Fruit fly (Drosophila melanogaster) whole organism, embryonic: Measurements from ENCODE around the gene mRpL17.
A peak's percentile ranks its signal among the peaks of the same experiment; 100 is the strongest.

Source experiments
- Aef1 ChIP-seq: fragments of 200-800 bp; sonication (Bioruptor generic); IDR thresholded peaks from 3 replicates; pipeline ENCODE4 v1.3.6; 2022; ENCODE audit warnings: missing biosample characterization, missing genetic modification characterization
- Atf3 ChIP-seq: fragments of 200-800 bp; sonication (Bioruptor generic); optimal IDR thresholded peaks from 3 replicates; lab custom pipeline; 2016; ENCODE audit warnings: missing biosample characterization, missing genetic modification characterization
- Bgb ChIP-seq: fragments of 200-800 bp; sonication (Bioruptor generic); IDR thresholded peaks from 2 replicates; pipeline ENCODE4 v1.3.6; 2022; ENCODE audit warnings: missing biosample characterization, missing genetic modification characterization; ENCODE audit not compliant: partially characterized antibody
- BtbVII ChIP-seq: fragments of 200-800 bp; sonication (Bioruptor generic); optimal IDR thresholded peaks from 3 replicates; lab custom pipeline; 2017; ENCODE audit warnings: missing biosample characterization, mild to moderate bottlenecking, missing genetic modification characterization
- CG11093 ChIP-seq: fragments of 200-800 bp; sonication (Bioruptor generic); IDR thresholded peaks from 3 replicates; pipeline ENCODE4 v1.3.6; 2022; ENCODE audit warnings: missing biosample characterization, missing genetic modification characterization
- CG11504 ChIP-seq: fragments of 200-800 bp; sonication (Bioruptor generic); optimal IDR thresholded peaks from 3 replicates; lab custom pipeline; 2019; ENCODE audit warnings: missing biosample characterization, mild to moderate bottlenecking, missing genetic modification characterization, moderate library complexity
- CG12155 ChIP-seq: fragments of 200-800 bp; sonication (Bioruptor generic); optimal IDR thresholded peaks from 3 replicates; lab custom pipeline; 2016; ENCODE audit warnings: missing biosample characterization, missing genetic modification characterization
- CG13624 ChIP-seq: fragments of 200-800 bp; sonication (Bioruptor generic); optimal IDR thresholded peaks from 2 replicates; lab custom pipeline; 2016; ENCODE audit warnings: missing biosample characterization, missing genetic modification characterization
- CG14710 ChIP-seq: fragments of 200-800 bp; sonication (Bioruptor generic); optimal IDR thresholded peaks from 3 replicates; lab custom pipeline; 2019; ENCODE audit warnings: missing biosample characterization, mild to moderate bottlenecking, missing genetic modification characterization, moderate library complexity
- CG17186 ChIP-seq: fragments of 200-800 bp; sonication (Bioruptor generic); optimal IDR thresholded peaks from 3 replicates; lab custom pipeline; 2017; ENCODE audit warnings: missing biosample characterization, missing genetic modification reagents, missing genetic modification characterization
- CG17328 ChIP-seq: fragments of 200-800 bp; sonication (Bioruptor generic); IDR thresholded peaks from 2 replicates; pipeline ENCODE4 v1.3.6; 2022; ENCODE audit warnings: missing biosample characterization, missing genetic modification characterization
- CG18599 ChIP-seq: fragments of 200-800 bp; sonication (Bioruptor generic); optimal IDR thresholded peaks from 3 replicates; lab custom pipeline; 2017; ENCODE audit warnings: missing biosample characterization, missing genetic modification characterization, mild to moderate bottlenecking, moderate library complexity, missing genetic modification reagents
- CG2129 ChIP-seq: fragments of 200-800 bp; sonication (Bioruptor generic); IDR thresholded peaks from 2 replicates; pipeline ENCODE4 v1.3.6; 2022; ENCODE audit warnings: missing biosample characterization, missing genetic modification characterization; ENCODE audit not compliant: partially characterized antibody
- CG30403 ChIP-seq: fragments of 200-800 bp; sonication (Bioruptor generic); optimal IDR thresholded peaks from 3 replicates; lab custom pipeline; 2016; ENCODE audit warnings: missing biosample characterization, missing genetic modification characterization
- CG3281 ChIP-seq: fragments of 200-800 bp; sonication (Bioruptor generic); optimal IDR thresholded peaks from 3 replicates; lab custom pipeline; 2017; ENCODE audit warnings: missing biosample characterization, mild to moderate bottlenecking, missing genetic modification characterization
- CG34422 ChIP-seq: fragments of 200-800 bp; sonication (Bioruptor generic); IDR thresholded peaks from 3 replicates; pipeline ENCODE4 v1.3.6; 2022; ENCODE audit warnings: missing biosample characterization, missing genetic modification characterization
- CG6254 ChIP-seq: fragments of 200-800 bp; sonication (Bioruptor generic); optimal IDR thresholded peaks from 3 replicates; lab custom pipeline; 2017; ENCODE audit warnings: mild to moderate bottlenecking, missing biosample characterization, missing genetic modification reagents, missing genetic modification characterization
- CG7963 ChIP-seq: fragments of 200-800 bp; sonication (Bioruptor generic); IDR thresholded peaks from 3 replicates; pipeline ENCODE4 v1.3.6; 2022; ENCODE audit warnings: missing biosample characterization, missing genetic modification characterization; ENCODE audit not compliant: partially characterized antibody
- Chrac-16 ChIP-seq: fragments of 200-800 bp; sonication (Bioruptor generic); optimal IDR thresholded peaks from 3 replicates; lab custom pipeline; 2016; ENCODE audit warnings: missing biosample characterization, missing genetic modification characterization
- CoRest ChIP-seq: fragments of 200-800 bp; sonication (Bioruptor generic); optimal IDR thresholded peaks from 3 replicates; lab custom pipeline; 2018; ENCODE audit warnings: missing biosample characterization, mild to moderate bottlenecking, missing genetic modification characterization, moderate library complexity
- Dll ChIP-seq: fragments of 200-800 bp; sonication (Bioruptor generic); IDR thresholded peaks from 4 replicates; pipeline ENCODE4 v1.3.6; 2022; ENCODE audit warnings: missing biosample characterization, missing genetic modification characterization; ENCODE audit not compliant: partially characterized antibody
- E2f2 ChIP-seq: fragments of 200-800 bp; sonication (Bioruptor generic); IDR thresholded peaks from 2 replicates; pipeline ENCODE4 v1.3.6; 2022; ENCODE audit warnings: missing biosample characterization, missing genetic modification characterization
- HmgD ChIP-seq: fragments of 200-800 bp; sonication (Bioruptor generic); optimal IDR thresholded peaks from 3 replicates; lab custom pipeline; 2016; ENCODE audit warnings: missing biosample characterization, missing genetic modification characterization
- Hmr ChIP-seq: fragments of 200-800 bp; sonication (Bioruptor generic); optimal IDR thresholded peaks from 3 replicates; lab custom pipeline; 2017; ENCODE audit warnings: mild to moderate bottlenecking, missing biosample characterization, missing genetic modification reagents, missing genetic modification characterization
- Med ChIP-seq: fragments of 200-800 bp; sonication (Bioruptor generic); peaks from one replicate; lab custom pipeline; 2016; ENCODE audit warnings: missing biosample characterization, missing genetic modification characterization, mild to moderate bottlenecking, inconsistent platforms, moderate library complexity
- Scr ChIP-seq: fragments of 200-800 bp; sonication (Bioruptor generic); IDR thresholded peaks from 2 replicates; pipeline ENCODE4 v1.3.6; 2022; ENCODE audit warnings: missing biosample characterization, missing genetic modification characterization; ENCODE audit not compliant: partially characterized antibody
- Sox100B ChIP-seq: fragments of 200-800 bp; sonication (Bioruptor generic); optimal IDR thresholded peaks from 3 replicates; lab custom pipeline; 2018; ENCODE audit warnings: missing biosample characterization, mild to moderate bottlenecking, missing genetic modification characterization
- Tbp ChIP-seq: fragments of >200 bp; optimal IDR thresholded peaks from 2 replicates; lab custom pipeline; 2018; ENCODE audit warnings: missing biosample characterization, missing genetic modification characterization
- Usf ChIP-seq: fragments of 200-800 bp; sonication (Bioruptor generic); optimal IDR thresholded peaks from 2 replicates; lab custom pipeline; 2017; ENCODE audit warnings: missing genotype, missing biosample characterization, missing genetic modification characterization
- amos ChIP-seq: fragments of 200-800 bp; sonication (Bioruptor generic); IDR thresholded peaks from 2 replicates; pipeline ENCODE4 v1.3.6; 2022; ENCODE audit warnings: missing biosample characterization, missing genetic modification characterization; ENCODE audit not compliant: partially characterized antibody
- chn ChIP-seq: fragments of 200-800 bp; sonication (Bioruptor generic); optimal IDR thresholded peaks from 2 replicates; lab custom pipeline; 2016; ENCODE audit warnings: missing biosample characterization, missing genetic modification characterization
- corto ChIP-seq: fragments of 200-800 bp; sonication (Bioruptor generic); optimal IDR thresholded peaks from 2 replicates; lab custom pipeline; 2016; ENCODE audit warnings: missing biosample characterization, mild to moderate bottlenecking, missing genetic modification characterization, moderate library complexity
- emc ChIP-seq: fragments of 200-800 bp; sonication (Bioruptor generic); optimal IDR thresholded peaks from 2 replicates; lab custom pipeline; 2016; ENCODE audit warnings: missing biosample characterization, missing genetic modification characterization
- gce ChIP-seq: fragments of 200-800 bp; sonication (Bioruptor generic); IDR thresholded peaks from 3 replicates; pipeline ENCODE4 v1.3.6; 2022; ENCODE audit warnings: missing biosample characterization, missing genetic modification characterization
- hbn ChIP-seq: fragments of 200-800 bp; sonication (Bioruptor generic); IDR thresholded peaks from 2 replicates; pipeline ENCODE4 v1.3.6; 2022; ENCODE audit warnings: missing biosample characterization, missing genetic modification characterization; ENCODE audit not compliant: partially characterized antibody
- her ChIP-seq: fragments of 200-800 bp; sonication (Bioruptor generic); optimal IDR thresholded peaks from 2 replicates; lab custom pipeline; 2016; ENCODE audit warnings: missing biosample characterization, missing genetic modification characterization
- lmd ChIP-seq: fragments of 200-800 bp; sonication (Bioruptor generic); IDR thresholded peaks from 2 replicates; pipeline ENCODE4 v1.3.6; 2022; ENCODE audit warnings: missing biosample characterization, missing genetic modification characterization
- nerfin-1 ChIP-seq: fragments of 200-800 bp; sonication (Bioruptor generic); optimal IDR thresholded peaks from 3 replicates; lab custom pipeline; 2019; ENCODE audit warnings: missing biosample characterization, mild to moderate bottlenecking, missing genetic modification characterization, moderate library complexity
- nerfin-2 ChIP-seq: fragments of 200-800 bp; sonication (Bioruptor generic); IDR thresholded peaks from 2 replicates; pipeline ENCODE4 v1.3.6; 2022; ENCODE audit warnings: missing biosample characterization, missing genetic modification characterization; ENCODE audit not compliant: partially characterized antibody
- nmo ChIP-seq: fragments of 200-800 bp; sonication (Bioruptor generic); optimal IDR thresholded peaks from 2 replicates; lab custom pipeline; 2018; ENCODE audit warnings: missing biosample characterization, mild to moderate bottlenecking, missing genetic modification characterization, moderate library complexity
- peb ChIP-seq: fragments of 200-800 bp; sonication (Bioruptor generic); IDR thresholded peaks from 2 replicates; pipeline ENCODE4 v1.3.6; 2022; ENCODE audit warnings: missing biosample characterization, missing genetic modification characterization
- ranshi ChIP-seq: fragments of 200-800 bp; sonication (Bioruptor generic); IDR thresholded peaks from 2 replicates; pipeline ENCODE4 v1.3.6; 2022; ENCODE audit warnings: missing biosample characterization, missing genetic modification characterization
- sob ChIP-seq: fragments of 200-800 bp; sonication (Bioruptor generic); IDR thresholded peaks from 2 replicates; pipeline ENCODE4 v1.3.6; 2022; ENCODE audit warnings: missing biosample characterization, missing genetic modification characterization
- ssp ChIP-seq: fragments of 200-800 bp; sonication (Bioruptor generic); IDR thresholded peaks from 2 replicates; pipeline ENCODE4 v1.3.6; 2022; ENCODE audit warnings: missing biosample characterization, missing genetic modification characterization
- stwl ChIP-seq: fragments of 200-800 bp; sonication (Bioruptor generic); optimal IDR thresholded peaks from 3 replicates; lab custom pipeline; 2018; ENCODE audit warnings: missing biosample characterization, mild to moderate bottlenecking, missing genetic modification characterization, moderate library complexity
- tgo ChIP-seq: fragments of 200-800 bp; sonication (Bioruptor generic); IDR thresholded peaks from 3 replicates; pipeline ENCODE4 v1.3.6; 2022; ENCODE audit warnings: missing biosample characterization, missing genetic modification characterization
- toy ChIP-seq: fragments of 200-800 bp; sonication (Bioruptor generic); IDR thresholded peaks from 2 replicates; pipeline ENCODE4 v1.3.6; 2022; ENCODE audit warnings: missing biosample characterization, missing genetic modification characterization
- tup ChIP-seq: fragments of 200-800 bp; sonication (Bioruptor generic); optimal IDR thresholded peaks from 2 replicates; lab custom pipeline; 2016; ENCODE audit warnings: missing biosample characterization, mild to moderate bottlenecking, missing genetic modification characterization, moderate library complexity
- yki ChIP-seq: fragments of >200 bp; optimal IDR thresholded peaks from 3 replicates; lab custom pipeline; 2018

mRpL17 gene

DNA sequence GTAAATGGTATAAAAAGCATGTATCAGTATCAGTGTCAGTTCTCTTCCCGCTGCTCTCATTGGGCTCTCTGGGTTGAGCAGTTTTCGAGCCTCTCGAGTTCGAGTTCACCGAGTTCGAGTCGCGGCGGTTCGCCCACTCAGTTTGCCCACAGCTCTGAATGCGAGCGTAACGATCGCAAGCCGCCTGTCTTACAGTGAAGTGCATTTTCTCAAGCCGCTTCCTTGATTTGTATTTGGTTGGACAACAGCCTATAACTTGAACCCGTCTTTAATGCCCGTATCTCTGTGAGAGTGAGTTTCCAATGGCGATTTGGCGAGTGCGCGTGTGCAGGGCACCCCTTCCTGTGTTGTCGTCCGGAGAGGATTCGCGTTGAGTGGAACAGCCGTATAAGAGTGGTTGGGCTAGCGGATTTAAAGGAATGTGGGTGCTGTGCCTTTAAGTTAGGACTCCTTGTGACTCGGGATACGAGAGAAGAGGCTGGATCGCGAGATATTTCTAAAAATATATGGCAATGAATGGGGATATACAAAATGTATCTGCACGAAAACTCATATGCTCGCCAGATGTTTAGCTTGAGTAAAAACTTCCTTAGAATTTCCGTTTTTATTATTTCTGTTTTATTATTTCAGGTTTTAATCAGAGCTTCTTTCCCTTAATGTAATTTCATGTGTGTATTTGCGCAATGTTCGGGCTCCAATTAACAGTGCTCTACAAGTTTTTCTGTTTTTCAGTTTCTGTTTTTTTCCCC is 7.1 kb downstream of the mRpL17 start (continued):
- no peak for TF ChIP-seq Chrac-16
- TF ChIP-seq ssp (GFP tag; lab: Robert Waterston, UW): no peak
- peak; percentile 57 for TF ChIP-seq Scr (GFP tag; lab: Robert Waterston, UW)
- no peak for TF ChIP-seq nmo
- TF ChIP-seq tgo (GFP tag; lab: Robert Waterston, UW): no peak
- peak; percentile 53; the same call in 1 of the 2 replicates for TF ChIP-seq amos (GFP tag; lab: Robert Waterston, UW)
- TF ChIP-seq nerfin-1 (tag; lab: Kevin White, UChicago): peak; percentile 78
- TF ChIP-seq ranshi (GFP tag; lab: Robert Waterston, UW): no peak
- 0 out of 2 replicates have a peak, but pooled peaks have one; percentile 15 for TF ChIP-seq E2f2
- no peak for TF ChIP-seq yki (lab: Kevin White, UChicago)
- peak; percentile 72 for TF ChIP-seq Med (GFP tag; lab: Kevin White, UChicago)
- no peak for TF ChIP-seq Hmr (GFP tag; lab: Kevin White, UChicago)
- TF ChIP-seq CG14710 (tag; lab: Kevin White, UChicago): no peak
- 0 out of 2 replicates have a peak, but pooled peaks have one; percentile 17 for TF ChIP-seq hbn (GFP tag; lab: Robert Waterston, UW)
- TF ChIP-seq corto (GFP tag; lab: Kevin White, UChicago): no peak
- peak; percentile 34; the same call in 1 of the 3 replicates for TF ChIP-seq CG34422 (GFP tag; lab: Robert Waterston, UW)
- no peak for TF ChIP-seq HmgD (GFP tag; lab: Kevin White, UChicago)
- TF ChIP-seq CG11093 (GFP tag; lab: Robert Waterston, UW): no peak
- TF ChIP-seq chn: no peak
- TF ChIP-seq BtbVII (GFP tag; lab: Kevin White, UChicago): no peak
- TF ChIP-seq CG11504: peak; percentile 3
- no peak for TF ChIP-seq tup
- no peak for TF ChIP-seq Aef1 (GFP tag; lab: Robert Waterston, UW)
- TF ChIP-seq CG18599 (GFP tag; lab: Kevin White, UChicago): no peak
- TF ChIP-seq CG6254 (GFP tag; lab: Kevin White, UChicago): no peak
- TF ChIP-seq CG30403 (GFP tag; lab: Kevin White, UChicago): peak; percentile 2
- no peak for TF ChIP-seq gce
- TF ChIP-seq her (GFP tag; lab: Kevin White, UChicago): peak; percentile 16
- peak; percentile 29; the same call in 1 of the 2 replicates for TF ChIP-seq nerfin-2
- TF ChIP-seq sob (GFP tag; lab: Robert Waterston, UW): peak; percentile 31; the same call in 1 of the 2 replicates
- TF ChIP-seq CG13624: no peak
- TF ChIP-seq CG2129: no peak
- TF ChIP-seq toy (GFP tag; lab: Robert Waterston, UW): no peak
- peak; percentile 76 for TF ChIP-seq Bgb (GFP tag; lab: Robert Waterston, UW)
- TF ChIP-seq peb: no peak
- TF ChIP-seq Dll (GFP tag; lab: Robert Waterston, UW): no peak
- no peak for TF ChIP-seq Atf3 (GFP tag; lab: Kevin White, UChicago)
- TF ChIP-seq stwl (tag; lab: Kevin White, UChicago): no peak
- no peak for TF ChIP-seq CG17186
- no peak for TF ChIP-seq CG3281 (GFP tag; lab: Kevin White, UChicago)
- TF ChIP-seq CG7963 (GFP tag; lab: Robert Waterston, UW): no peak
- TF ChIP-seq Sox100B (GFP tag; lab: Kevin White, UChicago): no peak
- no peak for TF ChIP-seq Tbp (GFP tag; lab: Kevin White, UChicago)
- TF ChIP-seq Usf: no peak
- no peak for TF ChIP-seq CG12155
- no peak for TF ChIP-seq lmd (GFP tag; lab: Robert Waterston, UW)
- TF ChIP-seq CG17328 (GFP tag; lab: Robert Waterston, UW): no peak
- TF ChIP-seq CoRest (tag; lab: Kevin White, UChicago): no peak
- no peak for TF ChIP-seq emc (GFP tag; lab: Kevin White, UChicago)
